Fruit fly (Drosophila melanogaster) S2 (cell line): ENCODE data around the gene CG6041.

Source experiments
- CG8478 ChIP-seq: fragments of >200 bp; optimal IDR thresholded peaks from 2 replicates; lab custom pipeline; 2018
- CTCF ChIP-seq, 2 experiments: fragments of >200 bp; optimal IDR thresholded peaks; 2 replicates each; lab custom pipeline; 2018

Gene CG6041

DNA sequence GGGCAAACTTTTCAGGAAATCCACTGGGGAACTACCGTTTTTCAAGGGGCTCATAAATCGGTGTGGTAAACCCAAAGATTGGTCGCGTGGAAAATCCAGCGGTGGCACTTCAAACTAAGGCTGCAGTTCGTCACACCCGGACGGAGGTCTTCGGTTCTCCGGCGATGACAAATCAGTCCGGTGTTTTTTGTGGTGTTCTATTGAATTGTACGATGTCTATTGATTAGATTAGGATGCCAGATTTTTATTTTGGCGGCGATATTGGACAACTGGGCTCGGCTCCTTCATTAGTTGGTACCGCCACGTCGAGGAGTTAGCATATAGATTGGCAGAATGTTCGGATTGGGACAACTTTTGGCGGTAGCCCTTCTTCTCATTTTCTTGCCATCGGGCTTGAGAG, 4.3 kb downstream of the CG6041 start, which contains the start of gene CG6048:
TSS of gene CG6048 (plus strand) at position 301 of the 400 bp plus-strand sequence.
- TF ChIP-seq CG8478 (lab: Kevin White, UChicago), result no peak
- no peak for TF ChIP-seq CTCF (optimal IDR thresholded peaks at IDR 0.05; lab: Kevin White, UChicago)

DNA sequence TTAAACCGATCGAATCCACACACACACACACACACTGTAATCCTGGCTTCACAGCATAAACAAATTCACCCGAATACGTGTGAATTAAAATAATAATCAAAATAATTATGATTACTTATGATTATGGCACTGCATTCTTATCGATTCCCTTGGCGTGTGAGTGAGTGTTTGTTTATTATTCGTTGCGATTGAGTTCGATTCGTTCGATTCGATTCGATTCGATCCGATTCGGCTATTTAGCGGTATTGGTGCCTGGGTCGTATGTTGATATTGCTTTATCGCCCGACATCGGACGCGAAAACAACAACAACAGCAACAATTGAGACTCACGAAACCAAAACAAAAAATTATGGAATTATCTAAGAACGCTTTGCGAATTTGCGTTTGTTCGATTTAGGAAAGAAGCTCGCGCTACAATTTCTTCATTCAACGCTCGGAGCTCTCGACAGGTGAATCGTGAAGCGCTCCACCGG, 7.3 kb downstream of the CG6041 start, which contains the start of gene CG6067:
TSS of gene CG6067 (plus strand) at position 423 of the 473 bp plus-strand sequence.
- no peak for TF ChIP-seq CTCF (optimal IDR thresholded peaks at IDR 0.05; lab: Kevin White, UChicago)
- TF ChIP-seq CG8478 (lab: Kevin White, UChicago), result no peak

DNA sequence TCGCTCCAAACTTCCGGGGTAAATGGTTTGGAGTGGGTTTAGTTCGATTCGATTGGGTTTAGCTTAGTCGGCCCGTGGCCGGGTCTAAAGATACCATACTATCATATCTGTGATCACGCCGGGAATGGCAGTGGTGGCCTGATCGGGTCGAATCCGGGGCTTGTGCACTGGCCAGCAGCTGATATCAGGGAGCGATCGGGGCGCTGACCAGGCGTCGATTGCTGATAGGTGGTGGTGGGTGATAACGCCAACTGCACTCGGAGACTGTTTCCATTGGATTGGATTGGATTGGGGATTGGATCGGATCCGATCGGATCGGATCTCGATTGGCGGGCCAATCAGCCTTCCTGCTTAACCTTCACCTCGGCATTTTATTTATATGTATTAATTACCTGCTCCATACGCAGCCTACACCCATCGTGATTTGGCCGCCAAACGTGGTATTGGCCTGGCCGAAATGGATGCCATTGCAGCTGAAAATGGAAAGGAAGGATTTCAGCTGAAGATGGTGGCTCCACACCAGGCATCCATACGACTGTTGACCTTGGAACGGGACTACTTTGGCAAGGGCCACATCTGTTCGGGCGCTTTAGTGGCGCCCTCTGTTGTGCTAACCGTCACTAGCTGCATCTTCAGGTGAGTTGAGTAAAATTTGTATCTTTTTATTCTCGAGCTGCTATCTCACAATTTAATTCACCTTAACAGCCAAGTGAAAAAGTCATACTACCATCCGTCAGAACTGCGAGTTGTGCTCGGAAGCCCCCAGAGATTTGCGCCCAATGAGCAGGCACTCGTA, 8.9 kb downstream of the CG6041 start:
- TF ChIP-seq CG8478 (lab: Kevin White, UChicago) (no peak), CTCF (optimal IDR thresholded peaks at IDR 0.05; lab: Kevin White, UChicago) (peak; percentile 77 to 81)

DNA sequence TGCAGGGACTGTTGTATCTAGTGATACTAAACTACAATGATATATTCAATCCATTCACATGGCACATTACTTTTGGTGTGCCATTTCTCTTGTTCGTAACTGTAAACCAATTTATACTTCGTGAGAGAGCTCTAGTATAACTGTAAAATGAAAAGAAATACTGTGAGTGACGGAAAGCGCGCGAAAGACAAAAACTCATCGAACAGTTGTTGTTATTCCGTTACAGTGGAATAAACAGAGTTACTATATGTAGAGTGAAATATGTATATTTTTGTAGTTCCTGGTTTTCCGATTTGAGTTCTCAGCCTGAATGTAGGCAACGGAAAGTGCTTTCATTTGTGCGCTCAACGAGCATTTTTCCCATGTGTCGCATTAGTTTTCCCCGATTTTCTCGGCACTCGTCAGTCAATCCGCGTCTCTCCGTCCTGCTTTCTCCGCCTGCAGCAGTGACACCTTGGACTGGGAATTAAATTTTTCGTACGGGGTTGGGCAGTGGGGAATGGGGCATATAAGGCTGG, 16.3 kb downstream of the CG6041 start:
- TF ChIP-seq CG8478 (lab: Kevin White, UChicago) (no peak), CTCF (optimal IDR thresholded peaks at IDR 0.05; lab: Kevin White, UChicago) (peak; percentile 48 to 58)

DNA sequence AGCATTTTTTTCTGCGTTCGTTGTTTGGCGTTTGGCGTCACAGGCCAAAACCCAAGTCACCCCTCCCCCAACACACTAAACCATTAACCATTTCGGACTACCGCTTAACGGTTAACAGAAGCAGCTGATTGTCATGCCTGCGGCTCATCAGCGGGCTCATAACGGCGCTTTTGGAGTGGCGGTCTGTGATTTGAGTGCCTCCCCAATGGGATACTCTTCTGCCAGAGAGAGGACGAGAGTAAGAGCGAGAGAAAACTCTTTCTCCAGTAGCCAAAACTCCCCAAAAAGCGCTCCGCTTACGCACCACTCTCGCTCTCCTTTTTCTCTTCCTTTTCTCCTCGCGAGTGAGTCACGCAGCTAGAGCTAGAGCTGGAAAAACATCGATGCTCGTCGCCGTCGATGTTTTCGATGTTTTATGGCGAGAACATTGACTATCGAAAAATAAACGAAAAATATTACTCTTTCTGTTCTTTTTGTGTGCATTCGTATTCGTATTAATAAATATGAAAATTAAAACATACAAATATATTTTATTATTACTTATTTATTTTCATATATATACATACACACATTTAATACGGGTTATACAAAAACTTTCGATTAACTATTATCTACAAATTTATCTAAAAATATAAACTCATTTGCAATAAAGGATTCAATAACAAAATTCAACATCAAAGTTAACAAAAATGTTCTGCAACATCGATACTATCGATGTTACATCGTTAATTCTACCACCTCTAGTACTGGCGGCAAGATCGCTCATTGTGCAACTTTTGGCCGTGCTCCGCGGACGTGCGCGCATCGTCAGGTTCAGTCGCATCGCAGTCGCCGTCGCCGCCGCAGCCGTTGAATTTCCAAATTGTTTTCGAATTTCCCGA, 17.8 kb downstream of the CG6041 start, which contains the start of gene Grip:
TSS of gene Grip (plus strand) at position 763 of the 881 bp plus-strand sequence.
- TF ChIP-seq CTCF (optimal IDR thresholded peaks at IDR 0.05; lab: Kevin White, UChicago), result no peak
- no peak for TF ChIP-seq CG8478 (lab: Kevin White, UChicago)

DNA sequence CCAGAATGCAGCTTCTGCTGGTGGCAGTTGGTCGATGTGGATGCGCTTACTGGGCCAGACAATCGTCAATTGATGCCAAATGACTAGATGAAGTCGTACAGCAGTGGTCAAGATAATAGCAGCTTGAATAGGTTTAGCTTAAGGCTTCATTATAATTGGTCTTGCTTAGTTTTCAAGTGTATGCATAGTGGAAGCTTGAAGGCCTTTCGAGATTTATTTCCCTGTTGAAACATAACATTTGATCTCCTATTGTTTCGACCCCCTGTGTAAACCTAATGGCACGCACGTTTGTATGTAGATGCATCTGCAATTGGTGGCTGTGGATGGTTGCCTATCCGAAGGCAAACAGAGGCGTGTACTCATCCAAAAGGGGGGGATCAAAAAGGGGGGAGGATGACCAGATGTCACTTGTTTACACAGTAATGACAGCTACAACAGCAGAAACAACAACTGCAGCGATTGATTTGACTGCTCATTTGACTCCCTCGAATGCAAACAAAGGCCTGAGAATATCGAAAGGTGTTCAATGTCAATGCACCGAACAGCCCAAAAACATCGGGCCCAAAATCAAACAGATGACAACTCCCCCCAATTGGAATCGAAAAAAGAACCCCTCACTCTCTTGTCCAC, 20.2 kb downstream of the CG6041 start:
- no peak for TF ChIP-seq CG8478 (lab: Kevin White, UChicago)
- no peak for TF ChIP-seq CTCF (optimal IDR thresholded peaks at IDR 0.05; lab: Kevin White, UChicago)

DNA sequence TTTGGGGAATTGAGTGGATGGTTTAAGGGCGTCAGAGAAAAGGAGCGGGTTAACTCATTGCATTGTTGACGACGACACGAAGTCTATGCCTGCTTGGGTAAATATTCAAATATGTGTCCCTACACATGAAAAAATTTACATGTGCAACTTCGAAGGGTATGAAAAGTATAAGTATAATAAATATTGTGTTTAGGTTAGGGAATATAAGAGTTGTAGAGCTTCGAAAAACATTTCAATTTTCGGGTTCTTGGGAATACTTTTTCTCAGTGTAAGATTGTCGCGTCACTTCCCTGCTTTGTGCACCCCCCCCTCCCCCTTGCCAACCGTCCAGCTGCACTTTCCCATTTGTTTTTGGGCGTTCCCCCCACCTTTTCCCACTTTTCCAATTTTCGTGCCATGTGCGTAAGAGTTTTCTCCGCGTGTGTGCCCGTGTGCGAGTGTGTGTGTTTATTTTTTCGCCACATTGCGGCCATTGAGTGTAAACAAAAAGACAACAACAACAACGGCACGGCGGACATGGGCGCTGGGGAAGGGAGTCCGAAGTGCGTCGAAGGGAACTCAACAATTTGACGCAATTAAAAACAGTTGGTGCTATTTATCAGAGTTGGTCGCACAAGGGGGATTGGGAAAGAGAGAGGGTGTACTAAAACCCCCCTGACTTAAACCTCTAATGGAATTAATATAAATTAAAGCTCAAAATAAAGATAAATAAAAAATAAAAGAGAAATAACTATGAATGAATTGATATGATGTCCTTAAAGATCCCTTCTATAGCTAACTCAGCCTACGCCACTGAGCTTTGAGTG, 22.1 kb downstream of the CG6041 start:
- TF ChIP-seq CG8478 (lab: Kevin White, UChicago) (no peak), CTCF (optimal IDR thresholded peaks at IDR 0.05; lab: Kevin White, UChicago) (no peak)

DNA sequence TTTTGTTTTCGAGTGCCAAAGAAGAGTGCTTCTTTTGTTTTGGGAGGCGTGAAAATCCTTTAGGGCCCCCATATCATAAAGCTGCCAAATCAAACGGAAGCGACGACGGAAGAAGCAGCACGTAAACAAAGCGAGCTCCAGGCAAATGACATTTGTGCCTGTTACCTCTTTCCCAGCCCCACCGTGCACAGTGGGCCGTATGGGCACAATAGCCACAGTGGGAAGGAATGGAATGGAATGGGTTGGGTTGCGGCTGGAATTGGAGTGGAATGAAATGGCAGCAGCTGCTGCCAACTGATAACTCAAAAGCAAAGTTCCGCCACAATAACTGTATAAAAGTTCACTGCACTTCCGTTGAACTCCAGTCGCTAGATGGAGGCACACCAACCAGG, 22.7 kb downstream of the CG6041 start:
- TF ChIP-seq CTCF (optimal IDR thresholded peaks at IDR 0.05; lab: Kevin White, UChicago), result no peak
- TF ChIP-seq CG8478 (lab: Kevin White, UChicago), result no peak

DNA sequence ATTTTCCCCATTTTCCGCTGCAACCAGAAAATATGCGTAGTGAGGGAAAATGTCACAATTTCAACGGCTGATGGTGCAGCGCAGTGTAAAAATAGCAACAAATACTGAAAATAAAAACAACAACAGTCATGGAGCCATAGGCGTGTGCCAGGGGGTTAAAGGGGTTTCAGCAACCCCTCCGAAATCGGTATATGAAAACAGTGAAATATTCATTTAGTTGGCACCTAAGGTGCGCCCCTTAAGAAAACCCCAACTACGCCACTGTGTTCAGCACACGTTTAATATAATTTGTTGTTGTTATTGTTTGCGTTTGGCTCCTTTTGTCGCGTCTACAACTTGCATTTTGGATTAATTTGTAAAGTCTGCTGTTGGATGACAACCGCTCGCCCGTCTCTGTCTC, 24.1 kb downstream of the CG6041 start:
- TF ChIP-seq CG8478 (lab: Kevin White, UChicago) (no peak), CTCF (optimal IDR thresholded peaks at IDR 0.05; lab: Kevin White, UChicago) (no peak)

DNA sequence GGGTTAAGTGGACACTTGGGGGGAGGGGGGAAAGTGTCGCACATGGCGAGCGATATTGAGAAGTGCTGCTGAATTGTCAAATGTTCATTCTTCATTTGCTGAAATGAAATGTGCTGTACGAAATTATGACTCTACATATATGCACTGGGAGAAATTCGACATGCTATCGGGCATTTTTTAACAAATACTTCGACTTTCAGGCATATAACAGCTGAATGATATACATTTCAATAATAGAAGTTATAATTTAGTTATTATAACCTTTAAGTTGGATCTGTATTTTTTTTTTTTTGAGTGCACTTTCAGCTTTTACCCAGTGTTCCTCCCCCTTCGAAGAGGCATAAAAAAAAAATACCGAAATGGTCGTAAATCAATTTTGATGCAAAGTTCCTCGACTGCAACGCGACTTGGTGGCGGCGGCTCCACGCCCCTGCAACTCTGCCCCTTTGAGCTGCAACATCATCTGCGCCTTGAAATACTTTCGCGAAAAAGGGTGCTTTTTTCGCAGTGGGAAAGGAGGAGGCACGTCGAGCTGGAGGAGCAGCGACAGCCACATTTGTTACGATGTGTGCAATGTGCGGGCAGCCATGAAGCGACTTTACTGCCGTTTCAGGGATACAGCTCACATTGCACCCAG, 25.5 kb downstream of the CG6041 start:
- no peak for TF ChIP-seq CTCF (optimal IDR thresholded peaks at IDR 0.05; lab: Kevin White, UChicago)
- no peak for TF ChIP-seq CG8478 (lab: Kevin White, UChicago)

DNA sequence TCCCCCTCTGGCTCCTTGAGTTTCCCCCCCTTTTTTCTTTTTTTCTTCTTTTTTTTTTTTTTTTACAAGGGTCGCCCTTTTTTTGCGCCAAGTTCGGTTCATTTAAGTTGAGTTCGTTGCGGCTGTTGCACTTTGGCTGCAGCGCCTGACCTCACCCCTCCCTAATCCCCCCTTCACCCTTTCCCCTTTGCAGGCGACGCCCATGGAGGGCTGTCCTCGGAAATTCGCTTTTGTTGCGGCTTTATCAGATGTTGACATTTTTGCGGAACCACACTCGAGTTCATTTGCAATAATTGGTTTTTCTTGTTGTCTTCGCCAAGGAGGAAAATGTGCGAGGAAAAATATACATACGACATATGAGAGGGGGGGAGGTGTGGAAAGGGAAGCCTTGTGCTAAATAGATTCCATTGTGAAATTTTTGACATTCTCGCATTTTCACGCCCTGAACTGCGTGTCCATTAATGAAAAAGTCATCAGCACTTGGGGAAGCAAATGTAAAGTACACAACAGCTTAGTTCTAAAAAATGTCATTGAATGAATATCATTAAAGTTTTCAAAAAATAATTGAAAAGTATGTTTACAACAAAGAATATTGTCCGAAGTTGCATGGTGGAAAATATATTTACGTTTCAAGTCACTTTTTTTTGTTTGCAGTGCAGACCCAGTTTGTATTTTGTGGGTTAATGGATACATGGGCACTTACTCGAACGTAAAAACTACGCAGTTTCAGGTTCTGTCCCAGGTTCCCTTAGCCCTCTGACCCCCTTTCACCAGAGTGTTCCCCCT, 26.6 kb downstream of the CG6041 start:
- TF ChIP-seq CG8478 (lab: Kevin White, UChicago), result no peak
- TF ChIP-seq CTCF (optimal IDR thresholded peaks at IDR 0.05; lab: Kevin White, UChicago), result no peak

DNA sequence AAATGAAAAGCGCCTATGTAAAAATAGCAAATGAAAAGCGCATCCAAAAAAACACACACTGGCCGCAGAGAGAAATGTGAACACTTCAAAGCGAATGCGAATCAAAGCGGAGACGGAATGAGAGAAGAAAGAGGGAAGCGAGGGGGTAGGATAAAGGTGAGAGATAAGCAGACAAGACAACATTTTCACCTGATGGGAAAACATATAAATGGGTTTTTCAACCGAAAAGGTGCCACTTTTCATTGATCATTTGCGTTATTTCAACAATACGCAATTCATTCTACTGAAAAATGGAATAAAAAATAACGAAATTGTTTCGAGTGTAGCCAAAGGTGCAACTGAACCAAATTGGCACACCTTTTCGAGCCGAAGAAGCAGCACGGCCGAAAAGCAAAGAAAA, 29.2 kb downstream of the CG6041 start:
- no peak for TF ChIP-seq CTCF (optimal IDR thresholded peaks at IDR 0.05; lab: Kevin White, UChicago)
- no peak for TF ChIP-seq CG8478 (lab: Kevin White, UChicago)
